Worm (Caenorhabditis elegans) whole organism, L4 larva: Measurements from ENCODE around the gene F08F3.4.
A peak's percentile ranks its signal among the peaks of the same experiment; 100 is the strongest.

Source experiments
- D1046.2 ChIP-seq: fragments of 200-800 bp; sonication (Bioruptor generic); IDR thresholded peaks from 2 replicates; pipeline ENCODE4 v1.3.6; 2022; ENCODE audit warnings: missing genetic modification characterization, missing compliant biosample characterization
- T20F7.1 ChIP-seq: fragments of 200-800 bp; sonication (Bioruptor generic); optimal IDR thresholded peaks from 2 replicates; lab custom pipeline; 2018; ENCODE audit warnings: mild to moderate bottlenecking, missing genetic modification characterization, missing compliant biosample characterization
- Y105C5A.15 ChIP-seq: fragments of 200-800 bp; sonication (Bioruptor generic); IDR thresholded peaks from 2 replicates; pipeline ENCODE4 v1.3.6; 2022; ENCODE audit warnings: missing genetic modification characterization, missing compliant biosample characterization
- Y48G9A.11 ChIP-seq: fragments of 200-800 bp; sonication (Bioruptor generic); IDR thresholded peaks from 2 replicates; pipeline ENCODE4 v1.3.6; 2022; ENCODE audit warnings: missing genetic modification reagents, missing genetic modification characterization, missing compliant biosample characterization
- Y5F2A.4 ChIP-seq: fragments of 200-800 bp; sonication (Bioruptor generic); optimal IDR thresholded peaks from 2 replicates; lab custom pipeline; 2018; ENCODE audit warnings: mild to moderate bottlenecking, missing genetic modification characterization, missing compliant biosample characterization
- Y75B8A.6 ChIP-seq: fragments of 200-800 bp; sonication (Bioruptor generic); IDR thresholded peaks from 2 replicates; pipeline ENCODE4 v1.3.6; 2022; ENCODE audit warnings: missing genetic modification reagents, missing genetic modification characterization, missing compliant biosample characterization
- ZK546.5 ChIP-seq, 2 experiments: sonication (generic microtip); optimal IDR thresholded peaks; 2 replicates each; lab custom pipeline; 2017; ENCODE audit warnings: missing biosample characterization in 2 of 2, missing genetic modification characterization in 2 of 2
- aha-1 ChIP-seq: fragments of 150-350 bp; peaks from one replicate; lab custom pipeline; 2014; ENCODE audit warnings: missing biosample characterization, missing genetic modification characterization
- aly-2 ChIP-seq: sonication (generic microtip); optimal IDR thresholded peaks from 2 replicates; lab custom pipeline; 2018; ENCODE audit warnings: missing biosample characterization, missing genetic modification characterization
- ama-1 ChIP-seq: fragments of 150-350 bp; optimal IDR thresholded peaks from 2 replicates; lab custom pipeline; 2014; ENCODE audit warnings: inconsistent platforms, mixed read lengths
- arid-1 ChIP-seq: fragments of 200-800 bp; sonication (Bioruptor generic); conservative IDR thresholded peaks from 2 replicates; pipeline ENCODE4 v1.3.6; 2022; ENCODE audit warnings: missing genetic modification reagents, missing genetic modification characterization, missing compliant biosample characterization
- ceh-62 ChIP-seq: sonication (generic microtip); optimal IDR thresholded peaks from 2 replicates; lab custom pipeline; 2017; ENCODE audit warnings: missing biosample characterization, missing genetic modification characterization
- ceh-82 ChIP-seq: sonication (generic microtip); optimal IDR thresholded peaks from 2 replicates; lab custom pipeline; 2017; ENCODE audit warnings: missing biosample characterization, missing genetic modification characterization
- ctbp-1 ChIP-seq: fragments of 200-800 bp; sonication (Bioruptor generic); IDR thresholded peaks from 2 replicates; pipeline ENCODE4 v1.3.6; 2022; ENCODE audit warnings: missing genetic modification reagents, missing genetic modification characterization, missing compliant biosample characterization
- daf-12 ChIP-seq: fragments of 150-350 bp; optimal IDR thresholded peaks from 2 replicates; lab custom pipeline; 2014; ENCODE audit warnings: missing biosample characterization, missing genetic modification reagents, missing genetic modification characterization
- daf-19 ChIP-seq: fragments of 200-800 bp; sonication (Bioruptor generic); conservative IDR thresholded peaks from 2 replicates; pipeline ENCODE4 v1.3.6; 2022; ENCODE audit warnings: missing genetic modification characterization, missing compliant biosample characterization
- dmd-8 ChIP-seq: fragments of 200-800 bp; sonication (Bioruptor generic); IDR thresholded peaks from 2 replicates; pipeline ENCODE4 v1.3.6; 2022; ENCODE audit warnings: missing genetic modification characterization, missing compliant biosample characterization
- dmd-9 ChIP-seq: fragments of 200-800 bp; sonication (Bioruptor generic); IDR thresholded peaks from 2 replicates; pipeline ENCODE4 v1.3.6; 2022; ENCODE audit warnings: missing genetic modification reagents, missing genetic modification characterization, missing compliant biosample characterization
- duxl-1 ChIP-seq: sonication (generic microtip); optimal IDR thresholded peaks from 2 replicates; lab custom pipeline; 2016; ENCODE audit warnings: mild to moderate bottlenecking, missing genetic modification characterization, moderate library complexity, missing compliant biosample characterization; ENCODE audit not compliant: poor library complexity
- dve-1 ChIP-seq: sonication (generic microtip); optimal IDR thresholded peaks from 2 replicates; lab custom pipeline; 2017; ENCODE audit warnings: antibody characterized with exemption, mild to moderate bottlenecking, missing genetic modification characterization, missing compliant biosample characterization; ENCODE audit not compliant: insufficient read depth
- fkh-10 ChIP-seq: fragments of 150-350 bp; optimal IDR thresholded peaks from 2 replicates; lab custom pipeline; 2014; ENCODE audit warnings: missing biosample characterization, missing genetic modification reagents, missing genetic modification characterization
- hlh-11 ChIP-seq: fragments of 200-800 bp; sonication (Bioruptor generic); optimal IDR thresholded peaks from 2 replicates; lab custom pipeline; 2018; ENCODE audit warnings: mild to moderate bottlenecking, missing genetic modification characterization, missing compliant biosample characterization
- lin-13 ChIP-seq: fragments of 150-350 bp; optimal IDR thresholded peaks from 2 replicates; lab custom pipeline; 2014; ENCODE audit warnings: missing biosample characterization, missing genetic modification reagents, missing genetic modification characterization
- lin-38 ChIP-seq: fragments of 200-800 bp; sonication (Bioruptor generic); IDR thresholded peaks from 2 replicates; pipeline ENCODE4 v1.3.6; 2022; ENCODE audit warnings: missing genetic modification reagents, missing genetic modification characterization, missing compliant biosample characterization
- lin-39 ChIP-seq: fragments of 150-350 bp; optimal IDR thresholded peaks from 2 replicates; lab custom pipeline; 2014; ENCODE audit warnings: missing biosample characterization, missing genetic modification reagents, missing genetic modification characterization
- lir-3 ChIP-seq: sonication (generic microtip); optimal IDR thresholded peaks from 2 replicates; lab custom pipeline; 2016; ENCODE audit warnings: mild to moderate bottlenecking, missing genetic modification characterization, missing compliant biosample characterization
- lsy-2 ChIP-seq, 2 experiments: fragments of 150-350 bp in 1 of 2; sonication (generic microtip) in 1 of 2; optimal IDR thresholded peaks; 2 replicates each; lab custom pipeline; 2014 to 2017; ENCODE audit warnings: missing biosample characterization in 2 of 2, missing genetic modification characterization in 2 of 2
- madf-5 ChIP-seq, 2 experiments: fragments of 200-800 bp; sonication (Bioruptor generic); IDR thresholded peaks; 2 replicates each; pipeline ENCODE4 v1.3.6; 2022; ENCODE audit warnings: missing compliant biosample characterization in 2 of 2, missing genetic modification characterization in 2 of 2
- madf-9 ChIP-seq: fragments of 200-800 bp; sonication (Bioruptor generic); conservative IDR thresholded peaks from 2 replicates; pipeline ENCODE4 v1.3.6; 2022; ENCODE audit warnings: missing genetic modification reagents, missing genetic modification characterization, missing compliant biosample characterization
- mdl-1 ChIP-seq, 2 experiments: fragments of 150-350 bp in 1 of 2; sonication (generic microtip) in 1 of 2; optimal IDR thresholded peaks; 2 replicates each; lab custom pipeline; 2014 to 2017; ENCODE audit warnings: missing biosample characterization in 2 of 2, missing genetic modification characterization in 2 of 2
- mep-1 ChIP-seq: fragments of 150-350 bp; sonication (generic microtip); optimal IDR thresholded peaks from 3 replicates; lab custom pipeline; 2014; ENCODE audit warnings: missing biosample characterization, missing genetic modification characterization
- mes-2 ChIP-seq: sonication (generic microtip); optimal IDR thresholded peaks from 2 replicates; lab custom pipeline; 2016; ENCODE audit warnings: missing genotype, mild to moderate bottlenecking, missing genetic modification characterization, missing compliant biosample characterization; ENCODE audit not compliant: poor library complexity, severe bottlenecking
- nhr-10 ChIP-seq: fragments of 150-350 bp; optimal IDR thresholded peaks from 2 replicates; lab custom pipeline; 2014; ENCODE audit warnings: missing biosample characterization, missing genetic modification characterization
- nhr-25 ChIP-seq: sonication (generic microtip); optimal IDR thresholded peaks from 2 replicates; lab custom pipeline; 2017; ENCODE audit warnings: missing genetic modification characterization, mild to moderate bottlenecking, missing compliant biosample characterization, antibody characterized with exemption, moderate library complexity, borderline replicate concordance; ENCODE audit not compliant: insufficient read depth
- nhr-42 ChIP-seq: fragments of 200-800 bp; sonication (Bioruptor generic); IDR thresholded peaks from 2 replicates; pipeline ENCODE4 v1.3.6; 2022; ENCODE audit warnings: missing genetic modification characterization, missing compliant biosample characterization
- nhr-48 ChIP-seq: sonication (generic microtip); optimal IDR thresholded peaks from 2 replicates; lab custom pipeline; 2016; ENCODE audit warnings: mild to moderate bottlenecking, missing genetic modification characterization, missing compliant biosample characterization
- nhr-6 ChIP-seq: fragments of 150-350 bp; optimal IDR thresholded peaks from 2 replicates; lab custom pipeline; 2014; ENCODE audit warnings: missing biosample characterization, missing genetic modification characterization
- nhr-77 ChIP-seq: fragments of 150-350 bp; optimal IDR thresholded peaks from 2 replicates; lab custom pipeline; 2014; ENCODE audit warnings: missing biosample characterization, missing genetic modification characterization
- pha-4 ChIP-seq, 2 experiments: fragments of 150-350 bp in 1 of 2; fragments of 200-800 bp in 1 of 2; sonication (Bioruptor generic) in 1 of 2; IDR thresholded peaks in 1 of 2; optimal IDR thresholded peaks in 1 of 2; 2 replicates each; pipeline versions ENCODE4 v1.3.6 to Lab custom; 2014 to 2022; ENCODE audit warnings: missing genetic modification characterization in 2 of 2, missing genetic modification reagents in 2 of 2, missing biosample characterization in 1 of 2, missing compliant biosample characterization in 1 of 2
- php-3 ChIP-seq: fragments of 200-800 bp; sonication (Bioruptor generic); IDR thresholded peaks from 2 replicates; pipeline ENCODE4 v1.3.6; 2022; ENCODE audit warnings: missing genetic modification reagents, missing genetic modification characterization, missing compliant biosample characterization
- pqm-1 ChIP-seq: sonication (generic microtip); optimal IDR thresholded peaks from 2 replicates; lab custom pipeline; 2017; ENCODE audit warnings: missing biosample characterization, missing genetic modification characterization
- rbr-2 ChIP-seq: sonication (generic microtip); optimal IDR thresholded peaks from 2 replicates; lab custom pipeline; 2016; ENCODE audit warnings: missing genotype, missing genetic modification characterization, missing compliant biosample characterization
- saeg-2 ChIP-seq: fragments of 200-800 bp; sonication (Bioruptor generic); IDR thresholded peaks from 2 replicates; pipeline ENCODE4 v1.3.6; 2022; ENCODE audit warnings: missing genetic modification reagents, missing genetic modification characterization, missing compliant biosample characterization
- skn-1 ChIP-seq: fragments of 150-350 bp; optimal IDR thresholded peaks from 2 replicates; lab custom pipeline; 2014; ENCODE audit warnings: missing biosample characterization, missing genetic modification characterization
- snpc-4 ChIP-seq: fragments of 150-350 bp; optimal IDR thresholded peaks from 2 replicates; lab custom pipeline; 2014; ENCODE audit warnings: missing biosample characterization, missing genetic modification characterization
- spr-3 ChIP-seq: fragments of 200-800 bp; sonication (Bioruptor generic); optimal IDR thresholded peaks from 2 replicates; lab custom pipeline; 2018; ENCODE audit warnings: mild to moderate bottlenecking, missing genetic modification characterization, missing compliant biosample characterization
- tag-97 ChIP-seq: fragments of 200-800 bp; sonication (Bioruptor generic); IDR thresholded peaks from 2 replicates; pipeline ENCODE4 v1.3.6; 2022; ENCODE audit warnings: missing genetic modification characterization, missing compliant biosample characterization
- unc-130 ChIP-seq: sonication (generic microtip); optimal IDR thresholded peaks from 2 replicates; lab custom pipeline; 2016; ENCODE audit warnings: missing genetic modification reagents, missing genetic modification characterization, missing compliant biosample characterization
- unc-62 ChIP-seq, 3 experiments: fragments of 150-350 bp in 1 of 3; sonication (generic microtip); optimal IDR thresholded peaks in 2 of 3; peaks in 1 of 3; 1 replicate in 1 of 3; 2 replicates in 2 of 3; lab custom pipeline; 2014 to 2017; ENCODE audit warnings: missing biosample characterization in 3 of 3, missing genetic modification characterization in 3 of 3, missing genetic modification reagents in 3 of 3, missing genotype in 1 of 3
- zip-2 ChIP-seq: fragments of 150-350 bp; optimal IDR thresholded peaks from 2 replicates; lab custom pipeline; 2014; ENCODE audit warnings: missing biosample characterization, missing genetic modification characterization

Gene F08F3.4

DNA sequence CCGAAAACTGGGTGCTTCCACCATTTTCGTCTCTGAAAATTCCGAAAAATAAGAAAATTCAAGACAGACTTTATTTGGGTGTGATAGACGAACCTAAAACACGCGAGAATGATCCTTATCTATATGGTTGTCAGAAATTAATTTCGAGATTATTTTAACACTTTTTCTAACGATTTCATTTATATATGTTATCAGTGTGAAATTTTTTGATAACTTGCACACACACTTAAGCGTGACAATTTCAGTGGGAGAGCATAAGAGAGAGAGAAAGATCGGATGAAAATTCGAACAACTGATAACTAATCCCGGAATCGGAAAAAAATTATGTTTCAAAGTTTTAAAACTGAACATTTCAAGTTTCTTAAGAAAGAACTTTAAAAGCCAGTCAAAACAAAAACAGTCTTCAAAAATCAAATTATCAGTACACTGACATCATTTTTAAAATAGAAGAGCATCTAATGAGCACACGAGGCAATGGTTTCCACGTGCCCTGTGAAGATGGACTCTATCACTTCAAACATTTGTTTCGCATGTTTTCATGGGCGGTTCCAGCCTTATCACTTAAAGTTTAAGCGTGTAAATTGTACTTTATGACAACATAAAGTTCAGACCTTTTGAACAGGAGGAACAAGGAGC is 17.6 kb upstream of the F08F3.4 start, which contains the start of gene C35A11.4 (continued):
- TF ChIP-seq php-3 (peak; percentile 61; the same call in 1 of the 2 replicates), nhr-25 (tag; lab: Kevin White, UChicago) (no peak), ama-1 (lab: Kevin White, UChicago) (no peak), daf-12 (no peak), skn-1 (tag; lab: Kevin White, UChicago) (no peak), Y48G9A.11 (GFP tag; lab: Robert Waterston, UW) (no peak), zip-2 (tag; lab: Kevin White, UChicago) (no peak), ctbp-1 (GFP tag; lab: Robert Waterston, UW) (no peak), nhr-42 (no peak), aly-2 (tag; lab: Kevin White, UChicago) (no peak), tag-97 (GFP tag; lab: Robert Waterston, UW) (no peak), unc-130 (GFP tag; lab: Kevin White, UChicago) (no peak), spr-3 (GFP tag; lab: Kevin White, UChicago) (no peak), Y5F2A.4 (GFP tag; lab: Kevin White, UChicago) (no peak), aha-1 (tag; lab: Kevin White, UChicago) (peak; percentile 75), lir-3 (tag; lab: Kevin White, UChicago) (no peak), duxl-1 (tag; lab: Kevin White, UChicago) (no peak), arid-1 (GFP tag; lab: Robert Waterston, UW) (no peak), hlh-11 (tag; lab: Kevin White, UChicago) (peak; percentile 76), nhr-48 (peak; percentile 31), mdl-1 (tag; optimal IDR thresholded peaks at IDR 0.05; lab: Kevin White, UChicago) (peak in 1 of 2 experiments; percentile 63), madf-9 (no peak), pqm-1 (tag; lab: Kevin White, UChicago) (peak; percentile 62), ZK546.5 (tag; optimal IDR thresholded peaks at IDR 0.05; lab: Kevin White, UChicago) (no peak), T20F7.1 (GFP tag; lab: Kevin White, UChicago) (no peak), ceh-62 (tag; lab: Kevin White, UChicago) (no peak), nhr-77 (peak; percentile 73), rbr-2 (no peak), lin-13 (GFP tag; lab: Kevin White, UChicago) (no peak), saeg-2 (GFP tag; lab: Robert Waterston, UW) (no peak), daf-19 (GFP tag; lab: Robert Waterston, UW) (no peak), ceh-82 (tag; lab: Kevin White, UChicago) (no peak), fkh-10 (GFP tag; lab: Kevin White, UChicago) (no peak), pha-4 (GFP tag; IDR thresholded peaks at IDR 0.05; lab: Robert Waterston, UW) (no peak), pha-4 (tag; optimal IDR thresholded peaks at IDR 0.05; lab: Kevin White, UChicago) (no peak), dmd-8 (no peak), Y75B8A.6 (GFP tag; lab: Robert Waterston, UW) (no peak), lin-38 (GFP tag; lab: Robert Waterston, UW) (no peak), nhr-10 (tag; lab: Kevin White, UChicago) (no peak), mep-1 (tag; lab: Kevin White, UChicago) (no peak), snpc-4 (no peak), Y105C5A.15 (no peak), nhr-6 (tag; lab: Kevin White, UChicago) (no peak), lsy-2 (tag; optimal IDR thresholded peaks at IDR 0.05; lab: Kevin White, UChicago) (no peak), dve-1 (peak; percentile 86), dmd-9 (no peak), mes-2 (tag; lab: Kevin White, UChicago) (no peak), unc-62 (GFP tag; optimal IDR thresholded peaks at IDR 0.05 in 1 of 2; lab: Kevin White, UChicago) (no peak), unc-62 (tag; optimal IDR thresholded peaks at IDR 0.05; lab: Kevin White, UChicago) (no peak), madf-5 (GFP tag; IDR thresholded peaks at IDR 0.05; lab: Robert Waterston, UW) (no peak), lin-39 (tag; lab: Kevin White, UChicago) (no peak), D1046.2 (no peak)
